Worm (Caenorhabditis elegans): Measurements from ENCODE around the gene gipc-2.

ce11 chrIV:10021283-10021682 lies 6.2 kb downstream of the gipc-2 start, which contains the start of gene F44D12.19:
- TF ChIP-seq ceh-30 (tag; optimal IDR thresholded peaks at IDR 0.05): no peak
- TF ChIP-seq ztf-16 (tag; optimal IDR thresholded peaks at IDR 0.05): no peak
- no peak for TF ChIP-seq C38D4.7 (GFP tag; optimal IDR thresholded peaks at IDR 0.05)
- TF ChIP-seq lin-11 (tag; optimal IDR thresholded peaks at IDR 0.05): no peak
- TF ChIP-seq dve-1 (tag; optimal IDR thresholded peaks at IDR 0.05): no peak
- TF ChIP-seq ceh-34 (tag; optimal IDR thresholded peaks at IDR 0.05): no peak
- TF ChIP-seq syd-9 (tag; optimal IDR thresholded peaks at IDR 0.05): no peak
- no peak for TF ChIP-seq ets-4 (tag; optimal IDR thresholded peaks at IDR 0.05)
- TF ChIP-seq pha-4 (tag; optimal IDR thresholded peaks at IDR 0.05): no peak
- TF ChIP-seq ttx-3 (tag; optimal IDR thresholded peaks at IDR 0.05): no peak
- TF ChIP-seq ama-1 (optimal IDR thresholded peaks at IDR 0.05): no peak

All from whole organism, late embryonic.